Fruit fly (Drosophila melanogaster): ENCODE measurements around the gene mtd.

mtd gene

dm6 chr3R:5364539-5365273 lies 14.5 kb upstream of the mtd start (continued):
- TF ChIP-seq scrt (GFP tag; optimal IDR thresholded peaks at IDR 0.05) (no peak), CG7928 (GFP tag; optimal IDR thresholded peaks at IDR 0.05) (no peak), Dek (tag; optimal IDR thresholded peaks at IDR 0.05) (no peak), CG9727 (GFP tag; optimal IDR thresholded peaks at IDR 0.05) (no peak), CG16815 (GFP tag; optimal IDR thresholded peaks at IDR 0.05) (no peak), CG17328 (GFP tag; IDR thresholded peaks at IDR 0.05) (no peak), Blimp-1 (GFP tag; optimal IDR thresholded peaks at IDR 0.05) (no peak), CG1024 (GFP tag; IDR thresholded peaks at IDR 0.05) (no peak)

- TF ChIP-seq CG15514 (GFP tag; optimal IDR thresholded peaks at IDR 0.05), result no peak
- TF ChIP-seq pros (GFP tag; optimal IDR thresholded peaks at IDR 0.05), result peak; percentile 54
- TF ChIP-seq HHEX (GFP tag; optimal IDR thresholded peaks at IDR 0.05), result no peak
- peak; percentile 37; the same call in 1 of the 2 replicates for TF ChIP-seq CG13287 (GFP tag; IDR thresholded peaks at IDR 0.05; ENCODE audit: partially characterized antibody)
- TF ChIP-seq ro (GFP tag; IDR thresholded peaks at IDR 0.05), result no peak
- 0 out of 2 replicates have a peak, but pooled peaks have one; percentile 22 for TF ChIP-seq Awh (GFP tag; IDR thresholded peaks at IDR 0.05)
- no peak for TF ChIP-seq hbn (GFP tag; IDR thresholded peaks at IDR 0.05; ENCODE audit: partially characterized antibody)
- TF ChIP-seq CG9609 (GFP tag; optimal IDR thresholded peaks at IDR 0.05), result no peak
- no peak for TF ChIP-seq CG9817 (tag; optimal IDR thresholded peaks at IDR 0.05)
- no peak; the same call in 1 of the 2 replicates for TF ChIP-seq CG14441 (GFP tag; IDR thresholded peaks at IDR 0.05)
- no peak for TF ChIP-seq wdn (GFP tag; IDR thresholded peaks at IDR 0.05)
- peak; percentile 64 for TF ChIP-seq abd-A (tag; optimal IDR thresholded peaks at IDR 0.05)
- no peak for TF ChIP-seq Chrac-16 (GFP tag; optimal IDR thresholded peaks at IDR 0.05)
- no peak for TF ChIP-seq CG9437 (GFP tag; optimal IDR thresholded peaks at IDR 0.05)
- TF ChIP-seq Nf-YC (tag; optimal IDR thresholded peaks at IDR 0.05), result no peak
- no peak for TF ChIP-seq CG15269 (tag; optimal IDR thresholded peaks at IDR 0.05)
- TF ChIP-seq CG8281 (tag; optimal IDR thresholded peaks at IDR 0.05), result no peak
- TF ChIP-seq nerfin-1 (tag; optimal IDR thresholded peaks at IDR 0.05), result no peak
- TF ChIP-seq CG7372 (GFP tag; IDR thresholded peaks at IDR 0.05), result peak; percentile 52
- TF ChIP-seq Eip74EF (GFP tag; optimal IDR thresholded peaks at IDR 0.05), result peak in 1 of 2 experiments; percentile 95
- TF ChIP-seq CG8944 (GFP tag; optimal IDR thresholded peaks at IDR 0.05), result no peak
- no peak for TF ChIP-seq caup (GFP tag; optimal IDR thresholded peaks at IDR 0.05; ENCODE audit: severe bottlenecking)
- no peak for TF ChIP-seq CG15011 (GFP tag; optimal IDR thresholded peaks at IDR 0.05)
- TF ChIP-seq vfl (GFP tag; optimal IDR thresholded peaks at IDR 0.05), result no peak
- TF ChIP-seq chinmo (GFP tag; IDR thresholded peaks at IDR 0.05; ENCODE audit: partially characterized antibody), result peak; percentile 100
- TF ChIP-seq Ptx1 (GFP tag; IDR thresholded peaks at IDR 0.05), result no peak
- TF ChIP-seq CG17829 (tag; optimal IDR thresholded peaks at IDR 0.05), result no peak
- TF ChIP-seq ap (GFP tag; IDR thresholded peaks at IDR 0.05), result no peak
- TF ChIP-seq Lhr (GFP tag; optimal IDR thresholded peaks at IDR 0.05), result no peak
- TF ChIP-seq CG17912 (GFP tag; optimal IDR thresholded peaks at IDR 0.05), result no peak
- no peak for TF ChIP-seq CG3847 (GFP tag; IDR thresholded peaks at IDR 0.05)
- no peak for TF ChIP-seq Trl (optimal IDR thresholded peaks at IDR 0.05)
- no peak for TF ChIP-seq Trl (GFP tag; optimal IDR thresholded peaks at IDR 0.05)
- no peak for TF ChIP-seq lola (GFP tag; optimal IDR thresholded peaks at IDR 0.05)
- peak; percentile 67 for TF ChIP-seq CG6175 (GFP tag; IDR thresholded peaks at IDR 0.05)
- TF ChIP-seq CG1602 (GFP tag; optimal IDR thresholded peaks at IDR 0.05), result no peak
- no peak for TF ChIP-seq ash1 (GFP tag; optimal IDR thresholded peaks at IDR 0.05)
- TF ChIP-seq Hmr (GFP tag; optimal IDR thresholded peaks at IDR 0.05), result no peak
- TF ChIP-seq CG9876 (GFP tag; optimal IDR thresholded peaks at IDR 0.05), result no peak
- TF ChIP-seq CG13894 (tag; optimal IDR thresholded peaks at IDR 0.05), result peak; percentile 62
Measured at dm6 chr3R:5363412-5363811, 13.2 kb upstream of the mtd start.

Data from whole organism, embryonic.